Worm (Caenorhabditis elegans): ENCODE results near the gene rcq-5.

Gene rcq-5

ce11 chrIII:4099884-4100596 lies 42.3 kb upstream of the rcq-5 start (continued):
- no peak for TF ChIP-seq aha-1 (tag)
- peak in 1 of 2 experiments; percentile 57 for TF ChIP-seq lsy-2 (tag; optimal IDR thresholded peaks at IDR 0.05)
- no peak for TF ChIP-seq egl-27 (tag; optimal IDR thresholded peaks at IDR 0.05)
- TF ChIP-seq spr-1 (tag; optimal IDR thresholded peaks at IDR 0.05), result peak; percentile 17
- peak; percentile 27 for TF ChIP-seq nhr-77 (tag; optimal IDR thresholded peaks at IDR 0.05)
- TF ChIP-seq nhr-6 (tag; optimal IDR thresholded peaks at IDR 0.05), result no peak
- TF ChIP-seq hif-1 (tag; optimal IDR thresholded peaks at IDR 0.05), result no peak
- no peak for TF ChIP-seq nhr-237 (tag; optimal IDR thresholded peaks at IDR 0.05)
- TF ChIP-seq hlh-11 (tag; optimal IDR thresholded peaks at IDR 0.05), result peak; percentile 83
- no peak for TF ChIP-seq jun-1 (tag; optimal IDR thresholded peaks at IDR 0.05)
- peak; percentile 31 for TF ChIP-seq mes-2 (tag; optimal IDR thresholded peaks at IDR 0.05; ENCODE audit: poor library complexity, severe bottlenecking)
- TF ChIP-seq saeg-2 (GFP tag; IDR thresholded peaks at IDR 0.05), result no peak
- peak; percentile 88 for TF ChIP-seq hlh-30 (tag; optimal IDR thresholded peaks at IDR 0.05; ENCODE audit: insufficient read depth)
- TF ChIP-seq unc-62 (GFP tag; optimal IDR thresholded peaks at IDR 0.05 in 1 of 2), result peak in 1 of 2 experiments; percentile 79
- no peak for TF ChIP-seq unc-62 (tag; optimal IDR thresholded peaks at IDR 0.05)
- no peak for TF ChIP-seq T26A8.4 (GFP tag; IDR thresholded peaks at IDR 0.05)
- TF ChIP-seq Y48G9A.11 (GFP tag; IDR thresholded peaks at IDR 0.05), result no peak
- no peak for TF ChIP-seq ceh-62 (tag; optimal IDR thresholded peaks at IDR 0.05)
- TF ChIP-seq nhr-25 (tag; optimal IDR thresholded peaks at IDR 0.05; ENCODE audit: borderline replicate concordance, insufficient read depth), result peak; percentile 85

ce11 chrIII:4098751-4099150 lies 41.0 kb upstream of the rcq-5 start:
- TF ChIP-seq hif-1 (tag; optimal IDR thresholded peaks at IDR 0.05) (no peak), jun-1 (tag; optimal IDR thresholded peaks at IDR 0.05) (no peak), F26F4.8 (GFP tag; conservative IDR thresholded peaks at IDR 0.05) (no peak), dmd-6 (GFP tag; IDR thresholded peaks at IDR 0.05) (no peak), ama-1 (optimal IDR thresholded peaks at IDR 0.05) (peak; percentile 12), zfp-3 (GFP tag; conservative IDR thresholded peaks at IDR 0.05) (0 out of 2 replicates have a peak, but pooled peaks have one; percentile 55), D1046.2 (GFP tag; IDR thresholded peaks at IDR 0.05) (no peak), nhr-28 (tag; optimal IDR thresholded peaks at IDR 0.05) (no peak), duxl-1 (tag; optimal IDR thresholded peaks at IDR 0.05; ENCODE audit: poor library complexity) (no peak), ctbp-1 (GFP tag; IDR thresholded peaks at IDR 0.05) (no peak), hmg-1.1 (GFP tag; IDR thresholded peaks at IDR 0.05) (peak; percentile 19; the same call in 1 of the 2 replicates), egl-43 (GFP tag; IDR thresholded peaks at IDR 0.05) (0 out of 2 replicates have a peak, but pooled peaks have one; percentile 9), nhr-102 (tag; optimal IDR thresholded peaks at IDR 0.05) (no peak), rbr-2 (tag; optimal IDR thresholded peaks at IDR 0.05) (no peak), daf-19 (GFP tag; conservative IDR thresholded peaks at IDR 0.05) (no peak), sdz-12 (GFP tag; optimal IDR thresholded peaks at IDR 0.05) (no peak), T20F7.1 (GFP tag; optimal IDR thresholded peaks at IDR 0.05) (no peak)

- no peak for TF ChIP-seq gei-8 (GFP tag; optimal IDR thresholded peaks at IDR 0.05)
Measured at ce11 chrIII:4098107-4098620, 40.4 kb upstream of the rcq-5 start, which contains the start of gene rei-1. rei-1 (minus strand) TSS chrIII:4098190.

- 0 out of 2 replicates have a peak, but pooled peaks have one; percentile 13 for TF ChIP-seq zfp-3 (GFP tag; conservative IDR thresholded peaks at IDR 0.05)
- peak; percentile 34; the same call in 1 of the 2 replicates for TF ChIP-seq snpc-1.2 (GFP tag; IDR thresholded peaks at IDR 0.05)
- TF ChIP-seq php-3 (GFP tag; IDR thresholded peaks at IDR 0.05), result peak; percentile 16; the same call in 1 of the 2 replicates
- 0 out of 2 replicates have a peak, but pooled peaks have one; percentile 19 for TF ChIP-seq nhr-42 (GFP tag; IDR thresholded peaks at IDR 0.05)
- peak; percentile 24 for TF ChIP-seq F49E8.2 (tag; optimal IDR thresholded peaks at IDR 0.05; ENCODE audit: borderline replicate concordance)
- peak; percentile 41 for TF ChIP-seq mep-1 (tag; optimal IDR thresholded peaks at IDR 0.05)
- TF ChIP-seq vab-7 (GFP tag; IDR thresholded peaks at IDR 0.05), result no peak
- peak; percentile 75 for TF ChIP-seq duxl-1 (tag; optimal IDR thresholded peaks at IDR 0.05; ENCODE audit: poor library complexity)
- TF ChIP-seq ceh-62 (tag; optimal IDR thresholded peaks at IDR 0.05), result no peak
- TF ChIP-seq lim-7 (GFP tag; IDR thresholded peaks at IDR 0.05), result no peak
- TF ChIP-seq T26A8.4 (GFP tag; IDR thresholded peaks at IDR 0.05), result no peak
- peak; percentile 31; the same call in 1 of the 2 replicates for TF ChIP-seq lin-38 (GFP tag; IDR thresholded peaks at IDR 0.05)
- TF ChIP-seq mes-2 (tag; optimal IDR thresholded peaks at IDR 0.05; ENCODE audit: poor library complexity, severe bottlenecking), result peak; percentile 2
- peak; percentile 80 for TF ChIP-seq ama-1 (optimal IDR thresholded peaks at IDR 0.05)
- 0 out of 2 replicates have a peak, but pooled peaks have one; percentile 25 for TF ChIP-seq arid-1 (GFP tag; conservative IDR thresholded peaks at IDR 0.05)
Measured at ce11 chrIII:4096370-4096842, 38.6 kb upstream of the rcq-5 start.

Data from whole organism, L4 larva.